Worm (Caenorhabditis elegans) whole organism, L3 larva: ENCODE data around the gene C31H2.4.

Source experiments
- aly-2 ChIP-seq: fragments of 150-350 bp; optimal IDR thresholded peaks from 2 replicates; lab custom pipeline; 2014; ENCODE audit warnings: missing biosample characterization, missing genetic modification characterization
- egl-5 ChIP-seq: fragments of 150-350 bp; optimal IDR thresholded peaks from 2 replicates; lab custom pipeline; 2017; ENCODE audit warnings: missing biosample characterization, missing genetic modification reagents, missing genetic modification characterization, inconsistent platforms
- lin-39 ChIP-seq: fragments of 150-350 bp; optimal IDR thresholded peaks from 2 replicates; lab custom pipeline; 2018; ENCODE audit warnings: missing biosample characterization, missing genetic modification reagents, missing genetic modification characterization
- lsy-12 ChIP-seq: sonication (generic microtip); optimal IDR thresholded peaks from 2 replicates; lab custom pipeline; 2016; ENCODE audit warnings: mild to moderate bottlenecking, missing genetic modification characterization, missing compliant biosample characterization
- mml-1 ChIP-seq: fragments of 150-350 bp; sonication (generic microtip); optimal IDR thresholded peaks from 3 replicates; lab custom pipeline; 2014; ENCODE audit warnings: missing biosample characterization, missing genetic modification characterization
- nfya-1 ChIP-seq: sonication (generic microtip); optimal IDR thresholded peaks from 2 replicates; lab custom pipeline; 2017; ENCODE audit warnings: missing genetic modification characterization, mild to moderate bottlenecking, missing compliant biosample characterization, antibody characterized with exemption, moderate library complexity; ENCODE audit not compliant: insufficient read depth
- nhr-11 ChIP-seq: fragments of 150-350 bp; optimal IDR thresholded peaks from 2 replicates; lab custom pipeline; 2014; ENCODE audit warnings: missing biosample characterization, missing genetic modification characterization
- nhr-12 ChIP-seq: fragments of 150-350 bp; optimal IDR thresholded peaks from 2 replicates; lab custom pipeline; 2014; ENCODE audit warnings: missing biosample characterization, missing genetic modification characterization
- nhr-43 ChIP-seq: sonication (generic microtip); optimal IDR thresholded peaks from 2 replicates; lab custom pipeline; 2016; ENCODE audit warnings: mild to moderate bottlenecking, missing genetic modification characterization, missing compliant biosample characterization; ENCODE audit not compliant: poor library complexity, severe bottlenecking
- nhr-77 ChIP-seq: fragments of 150-350 bp; optimal IDR thresholded peaks from 2 replicates; lab custom pipeline; 2014; ENCODE audit warnings: missing biosample characterization, missing genetic modification characterization
- pha-4 ChIP-seq: fragments of 150-350 bp; optimal IDR thresholded peaks from 2 replicates; lab custom pipeline; 2014; ENCODE audit warnings: missing biosample characterization, missing genetic modification reagents, missing genetic modification characterization
- unc-62 ChIP-seq: fragments of 150-350 bp; sonication (generic microtip); optimal IDR thresholded peaks from 4 replicates; lab custom pipeline; 2014; ENCODE audit warnings: missing biosample characterization, missing genetic modification reagents, missing genetic modification characterization
- zag-1 ChIP-seq: fragments of 150-350 bp; optimal IDR thresholded peaks from 2 replicates; lab custom pipeline; 2014; ENCODE audit warnings: missing biosample characterization, missing genetic modification characterization
- ztf-4 ChIP-seq: fragments of 150-350 bp; optimal IDR thresholded peaks from 2 replicates; lab custom pipeline; 2014; ENCODE audit warnings: missing biosample characterization, missing genetic modification characterization

Gene C31H2.4

ce11 chrX:5106942-5107341, 52.5 kb downstream of the C31H2.4 start, which contains the start of gene C42D8.9:
TSS of gene C42D8.9 (minus strand) at chrX:5107042.
- no peak for TF ChIP-seq lsy-12
- TF ChIP-seq lin-39 (tag; lab: Kevin White, UChicago), result no peak
- no peak for TF ChIP-seq nhr-43

ce11 chrX:5106187-5106694, 53.2 kb downstream of the C31H2.4 start:
- no peak for TF ChIP-seq nhr-77
- no peak for TF ChIP-seq ztf-4 (tag; lab: Kevin White, UChicago)
- TF ChIP-seq zag-1 (tag; lab: Kevin White, UChicago), result no peak
- no peak for TF ChIP-seq egl-5 (tag; lab: Kevin White, UChicago)
- TF ChIP-seq unc-62 (GFP tag; lab: Kevin White, UChicago), result no peak
- TF ChIP-seq nfya-1 (tag; lab: Kevin White, UChicago), result no peak
- TF ChIP-seq nhr-43, result no peak
- TF ChIP-seq pha-4 (tag; lab: Kevin White, UChicago), result no peak
- no peak for TF ChIP-seq nhr-11 (tag; lab: Kevin White, UChicago)
- no peak for TF ChIP-seq nhr-12 (tag; lab: Kevin White, UChicago)
- TF ChIP-seq mml-1 (tag; lab: Kevin White, UChicago), result no peak

- no peak for TF ChIP-seq mml-1 (tag; lab: Kevin White, UChicago)
- no peak for TF ChIP-seq aly-2 (tag; lab: Kevin White, UChicago)
Measured at ce11 chrX:5105703-5106102, 53.8 kb downstream of the C31H2.4 start.
